Worm (Caenorhabditis elegans) whole organism, L2 larva: ENCODE measurements around the gene C10G8.8.

ENCODE experiments used
- C34F6.9 ChIP-seq: fragments of 150-350 bp; optimal IDR thresholded peaks from 2 replicates; lab custom pipeline; 2014; ENCODE audit warnings: missing biosample characterization, missing genetic modification characterization
- F13H6.1 ChIP-seq: sonication (generic microtip); optimal IDR thresholded peaks from 2 replicates; lab custom pipeline; 2016; ENCODE audit warnings: missing genetic modification characterization, missing compliant biosample characterization
- R02D3.7 ChIP-seq: fragments of 150-350 bp; optimal IDR thresholded peaks from 2 replicates; lab custom pipeline; 2014; ENCODE audit warnings: missing biosample characterization, missing genetic modification characterization
- ZK546.5 ChIP-seq: sonication (generic microtip); optimal IDR thresholded peaks from 2 replicates; lab custom pipeline; 2017; ENCODE audit warnings: missing biosample characterization, missing genetic modification characterization
- alr-1 ChIP-seq: fragments of 150-350 bp; optimal IDR thresholded peaks from 2 replicates; lab custom pipeline; 2014; ENCODE audit warnings: missing biosample characterization, missing genetic modification characterization
- aly-2 ChIP-seq: fragments of 150-350 bp; optimal IDR thresholded peaks from 2 replicates; lab custom pipeline; 2014; ENCODE audit warnings: missing biosample characterization, missing genetic modification characterization
- ama-1 ChIP-seq: fragments of 150-350 bp; optimal IDR thresholded peaks from 2 replicates; lab custom pipeline; 2018; ENCODE audit warnings: inconsistent platforms
- ceh-16 ChIP-seq: fragments of 150-350 bp; optimal IDR thresholded peaks from 2 replicates; lab custom pipeline; 2014; ENCODE audit warnings: missing biosample characterization, missing genetic modification characterization
- ceh-82 ChIP-seq: fragments of 150-350 bp; optimal IDR thresholded peaks from 2 replicates; lab custom pipeline; 2014; ENCODE audit warnings: missing biosample characterization, missing genetic modification characterization
- crh-2 ChIP-seq: sonication (generic microtip); optimal IDR thresholded peaks from 2 replicates; lab custom pipeline; 2017; ENCODE audit warnings: missing biosample characterization, missing genetic modification characterization
- egl-27 ChIP-seq: sonication (generic microtip); optimal IDR thresholded peaks from 3 replicates; lab custom pipeline; 2017; ENCODE audit warnings: missing biosample characterization, missing genetic modification reagents, missing genetic modification characterization
- elt-1 ChIP-seq: fragments of 150-350 bp; optimal IDR thresholded peaks from 2 replicates; lab custom pipeline; 2014; ENCODE audit warnings: missing biosample characterization, missing genetic modification characterization
- elt-3 ChIP-seq: sonication (generic microtip); optimal IDR thresholded peaks from 2 replicates; lab custom pipeline; 2017; ENCODE audit warnings: missing biosample characterization, missing genetic modification characterization
- fos-1 ChIP-seq: fragments of 150-350 bp; optimal IDR thresholded peaks from 2 replicates; lab custom pipeline; 2014; ENCODE audit warnings: missing biosample characterization, missing genetic modification characterization
- lin-11 ChIP-seq: fragments of 150-350 bp; sonication (generic microtip); optimal IDR thresholded peaks from 2 replicates; lab custom pipeline; 2014; ENCODE audit warnings: missing biosample characterization, missing genetic modification characterization, inconsistent platforms, mixed read lengths
- lin-13 ChIP-seq: fragments of 150-350 bp; optimal IDR thresholded peaks from 2 replicates; lab custom pipeline; 2014; ENCODE audit warnings: missing biosample characterization, missing genetic modification reagents, missing genetic modification characterization
- lin-39 ChIP-seq: fragments of 150-350 bp; optimal IDR thresholded peaks from 2 replicates; lab custom pipeline; 2014; ENCODE audit warnings: missing biosample characterization, missing genetic modification reagents, missing genetic modification characterization
- lsy-2 ChIP-seq, 2 experiments: fragments of 150-350 bp in 1 of 2; sonication (generic microtip) in 1 of 2; optimal IDR thresholded peaks; 2 replicates each; lab custom pipeline; 2014 to 2017; ENCODE audit warnings: missing biosample characterization in 2 of 2, missing genetic modification characterization in 2 of 2
- mab-5 ChIP-seq: fragments of 150-350 bp; optimal IDR thresholded peaks from 2 replicates; lab custom pipeline; 2014; ENCODE audit warnings: missing biosample characterization, missing genetic modification characterization
- mdl-1 ChIP-seq, 2 experiments: fragments of 150-350 bp in 1 of 2; sonication (generic microtip) in 1 of 2; optimal IDR thresholded peaks; 2 replicates each; lab custom pipeline; 2017; ENCODE audit warnings: missing biosample characterization in 2 of 2, missing genetic modification characterization in 2 of 2
- nhr-11 ChIP-seq: fragments of 150-350 bp; optimal IDR thresholded peaks from 2 replicates; lab custom pipeline; 2014; ENCODE audit warnings: missing biosample characterization, missing genetic modification characterization
- nhr-12 ChIP-seq: fragments of 150-350 bp; optimal IDR thresholded peaks from 2 replicates; lab custom pipeline; 2014; ENCODE audit warnings: missing biosample characterization, missing genetic modification characterization
- nhr-129 ChIP-seq: fragments of 150-350 bp; optimal IDR thresholded peaks from 2 replicates; lab custom pipeline; 2014; ENCODE audit warnings: missing biosample characterization, missing genetic modification characterization
- nhr-21 ChIP-seq: fragments of 150-350 bp; optimal IDR thresholded peaks from 2 replicates; lab custom pipeline; 2014; ENCODE audit warnings: missing biosample characterization, missing genetic modification characterization
- nhr-23 ChIP-seq: fragments of 150-350 bp; optimal IDR thresholded peaks from 2 replicates; lab custom pipeline; 2014; ENCODE audit warnings: missing biosample characterization, missing genetic modification reagents, missing genetic modification characterization
- nhr-237 ChIP-seq: fragments of 150-350 bp; optimal IDR thresholded peaks from 2 replicates; lab custom pipeline; 2014; ENCODE audit warnings: missing biosample characterization, missing genetic modification characterization
- nhr-25 ChIP-seq: fragments of 150-350 bp; sonication (generic microtip); optimal IDR thresholded peaks from 3 replicates; lab custom pipeline; 2014; ENCODE audit warnings: missing biosample characterization, missing genetic modification characterization
- nhr-6 ChIP-seq: fragments of 150-350 bp; optimal IDR thresholded peaks from 2 replicates; lab custom pipeline; 2014; ENCODE audit warnings: missing biosample characterization, missing genetic modification characterization
- nhr-77 ChIP-seq: fragments of 150-350 bp; optimal IDR thresholded peaks from 2 replicates; lab custom pipeline; 2014; ENCODE audit warnings: missing biosample characterization, missing genetic modification characterization
- peb-1 ChIP-seq: fragments of 150-350 bp; optimal IDR thresholded peaks from 2 replicates; lab custom pipeline; 2014; ENCODE audit warnings: missing biosample characterization, missing genetic modification characterization
- skn-1 ChIP-seq: sonication (generic microtip); optimal IDR thresholded peaks from 2 replicates; lab custom pipeline; 2017; ENCODE audit warnings: missing biosample characterization, missing genetic modification characterization
- sma-3 ChIP-seq: sonication (generic microtip); optimal IDR thresholded peaks from 2 replicates; lab custom pipeline; 2016; ENCODE audit warnings: missing genetic modification reagents, missing genetic modification characterization, missing compliant biosample characterization
- sma-9 ChIP-seq, 2 experiments: fragments of 150-350 bp in 1 of 2; sonication (generic microtip) in 1 of 2; optimal IDR thresholded peaks; 2 replicates each; lab custom pipeline; 2014 to 2016; ENCODE audit warnings: missing genetic modification characterization in 2 of 2, mild to moderate bottlenecking in 1 of 2, missing biosample characterization in 1 of 2, missing compliant biosample characterization in 1 of 2, missing genetic modification reagents in 1 of 2, moderate library complexity in 1 of 2
- snpc-4 ChIP-seq: fragments of 150-350 bp; optimal IDR thresholded peaks from 2 replicates; lab custom pipeline; 2014; ENCODE audit warnings: missing biosample characterization, missing genetic modification characterization
- unc-39 ChIP-seq: fragments of 150-350 bp; optimal IDR thresholded peaks from 2 replicates; lab custom pipeline; 2014; ENCODE audit warnings: missing biosample characterization, missing genetic modification characterization
- unc-62 ChIP-seq: fragments of 150-350 bp; optimal IDR thresholded peaks from 2 replicates; lab custom pipeline; 2014; ENCODE audit warnings: missing biosample characterization, missing genetic modification reagents, missing genetic modification characterization
- zag-1 ChIP-seq: fragments of 150-350 bp; optimal IDR thresholded peaks from 2 replicates; lab custom pipeline; 2014; ENCODE audit warnings: missing biosample characterization, missing genetic modification characterization
- ztf-1 ChIP-seq: fragments of 200-800 bp; sonication (Bioruptor generic); conservative IDR thresholded peaks from 2 replicates; pipeline ENCODE4 v1.3.6; 2022; ENCODE audit warnings: missing genetic modification characterization, missing compliant biosample characterization
- ztf-4 ChIP-seq: fragments of 150-350 bp; optimal IDR thresholded peaks from 2 replicates; lab custom pipeline; 2014; ENCODE audit warnings: missing biosample characterization, missing genetic modification characterization

Gene C10G8.8

ce11 chrV:5351483-5351882, 23.3 kb upstream of the C10G8.8 start, which contains the start of gene srd-9:
srd-9 (plus strand) TSS chrV:5351783.
- TF ChIP-seq nhr-21 (tag; lab: Kevin White, UChicago) (no peak), nhr-25 (no peak), ceh-16 (tag; lab: Kevin White, UChicago) (no peak), ztf-4 (tag; lab: Kevin White, UChicago) (no peak)

- TF ChIP-seq lin-13 (GFP tag; lab: Kevin White, UChicago) (no peak), skn-1 (tag; lab: Kevin White, UChicago) (no peak), R02D3.7 (tag; lab: Kevin White, UChicago) (no peak)
Observed at ce11 chrV:5349471-5349870, 21.3 kb upstream of the C10G8.8 start, which contains the start of gene T09D3.3. T09D3.3 (minus strand) TSS chrV:5349571.

ce11 chrV:5345419-5345818, 17.2 kb upstream of the C10G8.8 start, which contains the start of gene srg-25:
srg-25 (minus strand) TSS chrV:5345519.
- TF ChIP-seq nhr-6 (tag; lab: Kevin White, UChicago): no peak
- no peak for TF ChIP-seq F13H6.1 (tag; lab: Kevin White, UChicago)
- TF ChIP-seq alr-1 (tag; lab: Kevin White, UChicago): no peak
- no peak for TF ChIP-seq elt-3 (tag; lab: Kevin White, UChicago)
- no peak for TF ChIP-seq sma-9 (GFP tag; optimal IDR thresholded peaks at IDR 0.05; lab: Kevin White, UChicago)
- TF ChIP-seq sma-9 (tag; optimal IDR thresholded peaks at IDR 0.05; lab: Kevin White, UChicago): no peak
- TF ChIP-seq crh-2 (tag; lab: Kevin White, UChicago): no peak
- no peak for TF ChIP-seq ama-1 (lab: Kevin White, UChicago)
- no peak for TF ChIP-seq ztf-1 (GFP tag; lab: Robert Waterston, UW)
- no peak for TF ChIP-seq nhr-129 (tag; lab: Kevin White, UChicago)
- no peak for TF ChIP-seq fos-1 (tag; lab: Kevin White, UChicago)
- no peak for TF ChIP-seq peb-1
- no peak for TF ChIP-seq lin-11 (tag; lab: Kevin White, UChicago)
- no peak for TF ChIP-seq zag-1 (tag; lab: Kevin White, UChicago)
- TF ChIP-seq nhr-21 (tag; lab: Kevin White, UChicago): no peak
- TF ChIP-seq, all 48 proteins: peak for 0

- TF ChIP-seq unc-39 (tag; lab: Kevin White, UChicago) (no peak), peb-1 (no peak), nhr-11 (tag; lab: Kevin White, UChicago) (no peak), alr-1 (tag; lab: Kevin White, UChicago) (no peak), egl-27 (tag; lab: Kevin White, UChicago) (no peak), nhr-12 (no peak), ZK546.5 (no peak), elt-1 (tag; lab: Kevin White, UChicago) (no peak), mdl-1 (tag; optimal IDR thresholded peaks at IDR 0.05; lab: Kevin White, UChicago) (no peak), nhr-237 (no peak), lin-39 (no peak), unc-62 (GFP tag; lab: Kevin White, UChicago) (no peak), lsy-2 (tag; optimal IDR thresholded peaks at IDR 0.05; lab: Kevin White, UChicago) (no peak)
Observed at ce11 chrV:5339497-5339896, 11.3 kb upstream of the C10G8.8 start, which contains the start of gene srg-27. srg-27 (plus strand) TSS chrV:5339797.

- TF ChIP-seq zag-1 (tag; lab: Kevin White, UChicago) (no peak), lin-13 (GFP tag; lab: Kevin White, UChicago) (no peak)
Observed at ce11 chrV:5336884-5337283, 8.7 kb upstream of the C10G8.8 start, which contains the start of gene srg-29. srg-29 (plus strand) TSS chrV:5337184.

ce11 chrV:5334588-5334987, 6.4 kb upstream of the C10G8.8 start, which contains the start of gene srg-28:
srg-28 (plus strand) TSS chrV:5334888.
- TF ChIP-seq nhr-25 (no peak), sma-3 (GFP tag; lab: Kevin White, UChicago) (no peak), C34F6.9 (tag; lab: Kevin White, UChicago) (no peak), sma-9 (GFP tag; optimal IDR thresholded peaks at IDR 0.05; lab: Kevin White, UChicago) (no peak), sma-9 (tag; optimal IDR thresholded peaks at IDR 0.05; lab: Kevin White, UChicago) (no peak), nhr-77 (tag; lab: Kevin White, UChicago) (no peak), ama-1 (lab: Kevin White, UChicago) (no peak), lsy-2 (tag; optimal IDR thresholded peaks at IDR 0.05; lab: Kevin White, UChicago) (no peak), ztf-4 (tag; lab: Kevin White, UChicago) (no peak), alr-1 (tag; lab: Kevin White, UChicago) (no peak), ztf-1 (GFP tag; lab: Robert Waterston, UW) (no peak), nhr-23 (no peak), nhr-6 (tag; lab: Kevin White, UChicago) (no peak), unc-62 (GFP tag; lab: Kevin White, UChicago) (no peak), ceh-82 (tag; lab: Kevin White, UChicago) (no peak), mab-5 (tag; lab: Kevin White, UChicago) (no peak), aly-2 (no peak), snpc-4 (no peak), nhr-11 (tag; lab: Kevin White, UChicago) (no peak), lin-11 (tag; lab: Kevin White, UChicago) (no peak)
